Fruit fly (Drosophila melanogaster) whole organism: Measurements from ENCODE around the gene CG2186.
A peak's percentile ranks its signal among the peaks of the same experiment; 100 is the strongest.

Experiments
- CG8478 ChIP-seq: fragments of >200 bp; optimal IDR thresholded peaks from 2 replicates; lab custom pipeline; 2018; ENCODE audit warnings: inconsistent platforms
- Dll ChIP-seq: fragments of >200 bp; optimal IDR thresholded peaks from 2 replicates; lab custom pipeline; 2017
- EcR ChIP-seq, 2 experiments: fragments of >200 bp; optimal IDR thresholded peaks; 2 replicates each; lab custom pipeline; 2017; ENCODE audit warnings: missing biosample characterization in 2 of 2, missing genetic modification characterization in 2 of 2, missing genetic modification reagents in 2 of 2
- pan ChIP-seq: fragments of >200 bp; optimal IDR thresholded peaks from 2 replicates; lab custom pipeline; 2017
- psq ChIP-seq: fragments of >200 bp; optimal IDR thresholded peaks from 2 replicates; lab custom pipeline; 2017
- usp ChIP-seq: fragments of >200 bp; optimal IDR thresholded peaks from 2 replicates; lab custom pipeline; 2017; ENCODE audit warnings: missing biosample characterization, missing genetic modification characterization, mixed read lengths

Gene CG2186

DNA sequence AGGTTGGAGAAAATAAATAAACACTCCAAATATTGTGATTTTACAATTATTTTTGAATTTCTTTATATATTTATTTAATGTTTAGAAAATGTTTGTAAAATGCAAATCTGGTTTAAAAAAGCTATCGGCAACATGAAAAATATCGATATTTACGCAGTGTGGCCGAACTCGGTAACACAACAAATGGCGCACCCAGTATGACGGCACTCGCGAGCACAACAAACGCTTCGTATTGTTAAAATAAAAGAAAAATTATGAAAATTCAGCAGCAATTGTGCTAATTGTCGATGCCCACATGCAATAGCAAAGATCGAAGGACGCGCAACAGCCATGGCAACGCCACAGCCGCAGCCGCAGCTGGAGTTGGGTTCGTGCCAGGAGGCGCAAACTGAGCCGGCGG, 8.9 kb upstream of the CG2186 start, which contains the start of gene CG2202:
CG2202 (plus strand) TSS at position 193 of the 400 bp plus-strand sequence.
- TF ChIP-seq pan (lab: Kevin White, UChicago) = no peak
- no peak for TF ChIP-seq CG8478 (lab: Kevin White, UChicago)
- no peak for TF ChIP-seq psq (lab: Kevin White, UChicago)
- no peak for TF ChIP-seq EcR (GFP tag; optimal IDR thresholded peaks at IDR 0.05; lab: Kevin White, UChicago)
- TF ChIP-seq Dll (lab: Kevin White, UChicago) = no peak
- no peak for TF ChIP-seq usp (GFP tag; lab: Kevin White, UChicago)

DNA sequence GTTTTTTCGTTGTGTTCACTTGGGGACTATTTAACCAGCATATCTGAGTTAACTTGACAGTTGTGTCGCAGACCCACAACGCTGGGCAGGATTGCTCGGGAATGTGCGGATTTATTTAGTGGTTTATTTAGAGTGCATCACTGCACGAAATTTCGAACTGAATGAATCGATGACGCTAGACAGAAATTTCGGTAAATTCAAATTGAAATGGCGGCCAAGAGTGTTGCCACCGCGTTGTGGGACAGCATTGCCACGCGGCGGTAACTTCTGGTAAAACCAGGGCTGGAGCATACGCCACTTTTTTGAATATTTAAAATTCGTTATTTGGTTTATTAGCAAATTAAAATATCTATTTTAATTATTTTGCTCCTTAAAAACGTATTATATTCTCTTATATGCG, 2.8 kb upstream of the CG2186 start, which contains the start of gene feo:
feo (minus strand) TSS at position 184 of the 400 bp plus-strand sequence.
- no peak for TF ChIP-seq CG8478 (lab: Kevin White, UChicago)
- TF ChIP-seq Dll (lab: Kevin White, UChicago) = no peak
- no peak for TF ChIP-seq pan (lab: Kevin White, UChicago)
- no peak for TF ChIP-seq usp (GFP tag; lab: Kevin White, UChicago)
- TF ChIP-seq EcR (GFP tag; optimal IDR thresholded peaks at IDR 0.05; lab: Kevin White, UChicago) = no peak
- TF ChIP-seq psq (lab: Kevin White, UChicago) = no peak

DNA sequence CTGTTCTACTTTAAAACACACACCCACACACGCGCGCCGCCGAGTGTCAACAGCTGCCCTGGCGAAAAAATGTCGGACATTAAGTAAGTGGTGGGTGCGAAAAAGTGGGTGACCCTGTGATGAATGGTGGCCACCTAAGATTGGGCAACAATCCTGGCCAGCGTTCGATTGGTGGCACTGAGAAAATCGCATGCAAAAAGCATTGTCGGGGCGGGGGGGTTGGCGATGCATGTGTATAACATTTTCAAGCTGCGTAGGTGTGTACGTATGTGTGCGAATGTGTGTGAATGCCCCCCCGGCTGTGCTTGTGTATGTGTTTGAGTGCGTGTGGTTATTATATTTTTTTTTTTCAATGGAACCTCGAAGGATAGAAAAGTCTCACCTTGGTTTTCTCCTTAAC, 398 bp downstream of the CG2186 start:
- TF ChIP-seq CG8478 (lab: Kevin White, UChicago) (peak; percentile 67), Dll (lab: Kevin White, UChicago) (no peak), EcR (GFP tag; optimal IDR thresholded peaks at IDR 0.05; lab: Kevin White, UChicago) (no peak)

DNA sequence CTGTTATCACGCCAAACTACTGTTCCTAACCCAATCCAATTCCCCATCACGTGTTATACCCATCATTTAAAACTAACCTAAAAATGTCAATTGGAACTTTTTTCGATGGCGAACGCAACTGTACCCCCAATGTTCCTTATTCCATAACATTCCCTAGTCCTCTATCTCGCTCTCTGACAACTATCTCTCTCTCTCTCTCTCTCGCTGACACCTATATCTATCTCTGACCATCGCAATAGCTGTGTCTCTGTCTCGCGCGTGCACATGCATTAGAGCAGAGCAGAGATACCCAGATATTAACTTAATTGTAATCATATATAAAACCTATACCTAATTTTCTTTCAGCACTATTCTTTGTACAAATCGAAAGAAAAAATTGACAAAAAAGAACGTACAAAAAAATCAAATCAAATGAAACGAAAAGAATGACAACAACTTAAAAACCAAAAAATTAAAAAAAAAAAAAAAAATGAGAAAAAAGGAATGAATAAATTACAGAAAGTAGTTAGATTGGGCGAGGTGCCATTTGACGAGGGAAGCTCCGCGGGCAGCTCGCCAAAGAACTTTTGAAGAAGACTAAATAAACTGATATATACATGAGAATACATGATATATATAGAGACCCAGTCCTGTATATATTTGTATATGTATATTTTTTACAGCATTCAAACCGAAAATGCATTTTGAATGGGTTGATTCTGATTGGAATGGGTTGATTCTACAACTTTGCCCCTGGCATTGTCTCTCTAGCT, 8.3 kb downstream of the CG2186 start:
- TF ChIP-seq pan (lab: Kevin White, UChicago) (no peak), Dll (lab: Kevin White, UChicago) (no peak), CG8478 (lab: Kevin White, UChicago) (no peak), EcR (GFP tag; optimal IDR thresholded peaks at IDR 0.05; lab: Kevin White, UChicago) (no peak), psq (lab: Kevin White, UChicago) (no peak), usp (GFP tag; lab: Kevin White, UChicago) (no peak)

DNA sequence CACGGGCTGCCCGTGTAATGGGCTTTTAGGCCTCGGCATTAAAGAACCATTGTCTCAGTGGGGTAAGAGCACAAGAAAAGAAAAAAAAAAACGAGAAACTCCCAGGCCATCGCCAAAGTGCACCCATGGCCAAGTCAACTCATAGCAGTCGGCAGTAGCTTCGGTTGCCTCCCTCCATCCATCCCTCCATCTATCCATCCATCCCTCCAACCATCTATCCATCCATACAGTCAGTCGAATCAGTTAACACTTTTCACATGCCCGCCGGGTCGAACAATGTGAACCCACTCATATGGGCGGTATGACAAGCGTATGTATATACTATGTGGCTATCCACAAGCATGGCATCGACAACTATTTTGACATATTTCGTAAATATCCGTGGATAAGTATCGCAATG, 10.2 kb downstream of the CG2186 start:
- TF ChIP-seq EcR (GFP tag; optimal IDR thresholded peaks at IDR 0.05; lab: Kevin White, UChicago) = no peak
- no peak for TF ChIP-seq Dll (lab: Kevin White, UChicago)
- no peak for TF ChIP-seq CG8478 (lab: Kevin White, UChicago)
- TF ChIP-seq psq (lab: Kevin White, UChicago) = no peak

DNA sequence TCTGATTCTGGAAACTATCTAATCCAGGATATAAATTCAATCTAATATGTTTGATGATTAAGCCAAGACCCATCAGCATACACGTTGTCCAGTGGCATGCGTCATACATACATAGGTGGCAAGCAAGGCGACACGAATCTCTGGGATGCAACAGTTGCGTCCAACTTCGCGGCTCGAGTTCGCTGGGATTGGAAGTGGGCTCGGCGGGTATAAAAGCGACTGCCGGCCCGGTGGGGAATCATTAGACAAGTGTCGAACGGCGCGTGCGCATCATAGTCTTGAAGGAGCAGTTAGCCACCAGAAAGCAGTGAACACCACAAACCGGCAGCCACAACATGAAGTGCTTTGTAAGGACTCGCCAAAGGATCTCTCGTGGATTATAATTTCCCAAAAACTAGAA, 11.6 kb downstream of the CG2186 start, which contains the start of gene CG2157:
CG2157 (plus strand) TSS at position 240 of the 400 bp plus-strand sequence.
- no peak for TF ChIP-seq usp (GFP tag; lab: Kevin White, UChicago)
- no peak for TF ChIP-seq psq (lab: Kevin White, UChicago)
- no peak for TF ChIP-seq pan (lab: Kevin White, UChicago)
- TF ChIP-seq EcR (GFP tag; optimal IDR thresholded peaks at IDR 0.05; lab: Kevin White, UChicago) = no peak
- no peak for TF ChIP-seq Dll (lab: Kevin White, UChicago)

DNA sequence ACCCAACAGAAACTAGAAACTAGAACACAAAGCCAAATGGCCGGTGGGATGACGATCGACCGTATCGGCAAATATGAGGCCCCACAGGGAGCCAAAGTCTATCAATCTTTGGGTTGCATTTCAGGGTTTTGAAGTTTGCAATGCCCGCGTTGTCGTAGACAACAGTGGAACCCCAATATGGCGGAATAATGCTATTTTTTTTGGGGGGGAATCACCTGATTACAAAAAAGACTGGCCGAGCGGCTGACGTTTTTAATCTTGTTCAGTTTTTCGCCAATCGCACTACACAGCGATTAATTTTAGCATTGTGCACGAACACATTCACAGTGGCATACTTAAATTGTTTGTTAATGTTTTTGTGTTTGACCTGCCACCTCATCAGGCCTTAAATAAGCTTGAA, 19.0 kb downstream of the CG2186 start:
- TF ChIP-seq EcR (GFP tag; optimal IDR thresholded peaks at IDR 0.05; lab: Kevin White, UChicago) (no peak), psq (lab: Kevin White, UChicago) (no peak), Dll (lab: Kevin White, UChicago) (no peak), CG8478 (lab: Kevin White, UChicago) (no peak), usp (GFP tag; lab: Kevin White, UChicago) (no peak), pan (lab: Kevin White, UChicago) (no peak)

DNA sequence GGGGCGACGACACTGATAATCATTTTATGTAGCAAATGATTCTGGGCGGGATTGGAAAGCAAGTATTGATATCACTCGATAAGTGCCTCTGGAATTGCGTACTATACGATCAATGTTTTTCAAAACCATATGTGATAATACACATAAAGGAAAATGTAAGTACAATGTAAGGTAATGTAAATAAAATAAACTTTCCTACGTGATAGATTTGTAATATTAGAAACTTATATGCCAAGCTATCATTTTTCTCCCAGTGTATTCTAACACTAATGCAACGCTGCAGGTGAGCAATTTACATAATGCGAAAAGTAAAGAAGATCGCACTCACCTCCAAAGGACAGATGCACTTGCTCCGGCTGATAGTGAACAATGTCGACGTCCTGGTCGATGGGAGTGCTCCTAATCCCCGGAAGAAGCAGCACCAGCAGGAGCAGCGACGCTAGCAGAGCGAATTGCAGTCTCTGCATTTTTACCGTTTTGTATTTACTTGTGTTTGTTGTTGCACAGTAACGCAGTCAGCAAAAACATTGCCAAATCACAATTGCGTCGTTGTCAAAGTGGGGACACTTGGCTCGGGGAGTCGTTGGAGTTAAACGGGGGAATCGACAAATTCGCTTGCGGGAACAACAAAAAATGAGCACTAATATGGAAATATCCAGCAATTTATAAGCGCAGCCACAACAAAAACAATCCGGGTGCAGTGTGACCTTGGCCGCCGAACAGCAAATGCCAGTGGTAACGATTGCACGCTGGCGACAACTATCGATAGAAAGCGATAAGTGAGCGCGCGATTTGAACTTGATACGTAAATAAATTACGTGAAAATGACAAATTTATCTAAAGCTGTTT, 19.9 kb downstream of the CG2186 start, which contains the start of gene CG1637:
CG1637 (minus strand) TSS at position 807 of the 849 bp plus-strand sequence.
- no peak for TF ChIP-seq Dll (lab: Kevin White, UChicago)
- no peak for TF ChIP-seq CG8478 (lab: Kevin White, UChicago)
- TF ChIP-seq psq (lab: Kevin White, UChicago) = no peak
- no peak for TF ChIP-seq pan (lab: Kevin White, UChicago)
- TF ChIP-seq usp (GFP tag; lab: Kevin White, UChicago) = no peak
- TF ChIP-seq EcR (GFP tag; optimal IDR thresholded peaks at IDR 0.05; lab: Kevin White, UChicago) = no peak

DNA sequence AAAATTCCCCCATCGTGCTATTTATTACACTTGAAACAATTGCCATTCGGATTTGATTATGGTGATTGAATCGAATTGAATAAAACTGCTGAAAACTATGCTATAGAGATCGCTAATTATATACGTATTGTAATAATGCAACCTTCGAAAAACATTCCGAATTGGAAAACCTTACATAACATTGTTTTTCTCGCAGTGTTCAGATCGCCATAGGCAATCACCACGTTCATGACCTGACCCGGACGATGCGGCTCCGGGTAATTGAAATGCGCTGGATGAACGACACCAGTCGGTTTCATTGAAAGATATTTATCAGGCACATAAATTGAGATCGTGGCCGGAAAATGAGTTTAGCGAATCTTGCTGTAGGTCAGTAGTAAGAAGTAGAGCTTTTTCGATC, 25.3 kb downstream of the CG2186 start:
- TF ChIP-seq usp (GFP tag; lab: Kevin White, UChicago) = no peak
- no peak for TF ChIP-seq Dll (lab: Kevin White, UChicago)
- no peak for TF ChIP-seq CG8478 (lab: Kevin White, UChicago)
- no peak for TF ChIP-seq EcR (GFP tag; optimal IDR thresholded peaks at IDR 0.05; lab: Kevin White, UChicago)
- no peak for TF ChIP-seq psq (lab: Kevin White, UChicago)
- TF ChIP-seq pan (lab: Kevin White, UChicago) = no peak

DNA sequence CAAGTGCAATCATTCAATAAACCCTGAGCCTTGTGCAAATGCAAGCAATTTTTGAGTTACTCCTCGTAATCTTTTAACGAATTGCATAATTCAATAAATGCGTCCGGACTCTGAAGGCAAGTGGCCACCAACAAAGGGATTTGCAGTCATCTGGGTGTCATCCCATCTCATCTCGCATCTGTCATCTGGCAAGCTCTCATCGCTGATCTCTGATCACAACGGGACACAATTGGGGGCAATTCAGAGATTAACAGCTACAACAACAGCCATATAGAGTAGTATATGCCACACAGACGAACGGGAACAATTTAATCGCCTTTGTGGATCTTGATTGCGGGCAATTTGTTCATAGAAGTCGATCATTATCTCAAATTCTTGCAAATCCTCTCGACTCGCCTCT, 26.3 kb downstream of the CG2186 start:
- TF ChIP-seq CG8478 (lab: Kevin White, UChicago) (no peak), EcR (GFP tag; optimal IDR thresholded peaks at IDR 0.05; lab: Kevin White, UChicago) (no peak), psq (lab: Kevin White, UChicago) (no peak), pan (lab: Kevin White, UChicago) (no peak), usp (GFP tag; lab: Kevin White, UChicago) (no peak), Dll (lab: Kevin White, UChicago) (no peak)

DNA sequence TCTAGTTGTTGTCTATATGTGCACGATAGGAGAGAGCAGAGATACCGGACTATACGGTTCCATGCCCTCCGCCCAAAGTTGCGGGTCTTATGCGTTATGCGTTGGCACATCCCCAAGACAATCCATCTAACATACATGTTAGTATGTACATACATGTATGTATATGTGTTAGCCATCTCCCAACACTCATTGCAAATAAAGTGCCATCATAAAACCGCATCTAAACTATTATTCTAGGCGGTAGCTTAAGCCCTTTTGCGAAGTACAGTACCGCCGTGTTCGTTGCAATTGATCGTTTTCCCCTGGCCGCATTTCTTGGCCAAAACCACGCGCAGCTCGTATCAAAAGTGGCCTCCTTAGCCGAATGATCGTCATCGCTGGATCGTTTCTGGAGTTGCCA, 29.0 kb downstream of the CG2186 start:
- no peak for TF ChIP-seq usp (GFP tag; lab: Kevin White, UChicago)
- no peak for TF ChIP-seq Dll (lab: Kevin White, UChicago)
